In genomic region chrIV:14218526-14218925, ce11 we compare ENCODE assay signal across 3 worm cellular contexts.
TF ChIP-seq lines count a peak whose summit lies in the region.
"Not testable (repeated sequence)": the region's sequence is repeated elsewhere in the genome, so short reads cannot be mapped to it uniquely, and the experiment has no call there.

No protein-coding gene starts in this region.

TF ChIP-seq in whole organism, L4 larva, 104 proteins besides CTCF, POLR2A, EP300 and RAD21:
- peak; percentile 93 for TF ChIP-seq snpc-1.2 (GFP tag; IDR thresholded peaks at IDR 0.05; lab: Robert Waterston, UW)

TF ChIP-seq in whole organism, mixed stage, embryonic, 35 proteins besides CTCF, POLR2A, EP300 and RAD21:
- peak; percentile 65 for TF ChIP-seq zip-8 (tag; optimal IDR thresholded peaks at IDR 0.05; lab: Kevin White, UChicago)

TF ChIP-seq in whole organism, young adult, 124 proteins besides CTCF, POLR2A, EP300 and RAD21:
- TF ChIP-seq hmg-1.2 (GFP tag; IDR thresholded peaks at IDR 0.05; lab: Robert Waterston, UW): peak; percentile 27; the same call in 1 of the 2 replicates
- peak; percentile 65; the same call in 1 of the 2 replicates for TF ChIP-seq pbrm-1 (GFP tag; IDR thresholded peaks at IDR 0.05; lab: Robert Waterston, UW)
- peak; percentile 93 for TF ChIP-seq attf-6 (GFP tag; IDR thresholded peaks at IDR 0.05; lab: Robert Waterston, UW)
- TF ChIP-seq snpc-4 (GFP tag; optimal IDR thresholded peaks at IDR 0.05; lab: Kevin White, UChicago): not testable (repeated sequence)
- TF ChIP-seq snpc-4 (tag; optimal IDR thresholded peaks at IDR 0.05; lab: Kevin White, UChicago): peak in 1 of 4 experiments; percentile 89
- TF ChIP-seq madf-8 (GFP tag; conservative IDR thresholded peaks at IDR 0.05; lab: Robert Waterston, UW): 0 out of 2 replicates have a peak, but pooled peaks have one; percentile 9
